Worm (Caenorhabditis elegans) whole organism, L2 larva: ENCODE measurements around the gene sur-5.

Experiments
- C34F6.9 ChIP-seq: fragments of 150-350 bp; optimal IDR thresholded peaks from 2 replicates; lab custom pipeline; 2014; ENCODE audit warnings: missing biosample characterization, missing genetic modification characterization
- ZK546.5 ChIP-seq: sonication (generic microtip); optimal IDR thresholded peaks from 2 replicates; lab custom pipeline; 2017; ENCODE audit warnings: missing biosample characterization, missing genetic modification characterization
- egl-27 ChIP-seq: sonication (generic microtip); optimal IDR thresholded peaks from 3 replicates; lab custom pipeline; 2017; ENCODE audit warnings: missing biosample characterization, missing genetic modification reagents, missing genetic modification characterization
- lin-13 ChIP-seq: fragments of 150-350 bp; optimal IDR thresholded peaks from 2 replicates; lab custom pipeline; 2014; ENCODE audit warnings: missing biosample characterization, missing genetic modification reagents, missing genetic modification characterization
- lin-39 ChIP-seq: fragments of 150-350 bp; optimal IDR thresholded peaks from 2 replicates; lab custom pipeline; 2014; ENCODE audit warnings: missing biosample characterization, missing genetic modification reagents, missing genetic modification characterization
- mab-5 ChIP-seq: fragments of 150-350 bp; optimal IDR thresholded peaks from 2 replicates; lab custom pipeline; 2014; ENCODE audit warnings: missing biosample characterization, missing genetic modification characterization
- nhr-6 ChIP-seq: fragments of 150-350 bp; optimal IDR thresholded peaks from 2 replicates; lab custom pipeline; 2014; ENCODE audit warnings: missing biosample characterization, missing genetic modification characterization
- sma-9 ChIP-seq, 2 experiments: fragments of 150-350 bp in 1 of 2; sonication (generic microtip) in 1 of 2; optimal IDR thresholded peaks; 2 replicates each; lab custom pipeline; 2014 to 2016; ENCODE audit warnings: missing genetic modification characterization in 2 of 2, mild to moderate bottlenecking in 1 of 2, missing biosample characterization in 1 of 2, missing compliant biosample characterization in 1 of 2, missing genetic modification reagents in 1 of 2, moderate library complexity in 1 of 2
- snpc-4 ChIP-seq: fragments of 150-350 bp; optimal IDR thresholded peaks from 2 replicates; lab custom pipeline; 2014; ENCODE audit warnings: missing biosample characterization, missing genetic modification characterization

ce11 chrX:7296310-7296709, 9.1 kb downstream of the sur-5 start:
- no peak for TF ChIP-seq sma-9 (GFP tag; optimal IDR thresholded peaks at IDR 0.05; lab: Kevin White, UChicago)
- TF ChIP-seq sma-9 (tag; optimal IDR thresholded peaks at IDR 0.05; lab: Kevin White, UChicago): no peak
- no peak for TF ChIP-seq mab-5
- TF ChIP-seq ZK546.5 (tag; lab: Kevin White, UChicago): no peak
- no peak for TF ChIP-seq egl-27 (tag; lab: Kevin White, UChicago)
- no peak for TF ChIP-seq C34F6.9 (tag; lab: Kevin White, UChicago)
- TF ChIP-seq lin-39: no peak
- no peak for TF ChIP-seq snpc-4
- no peak for TF ChIP-seq lin-13 (GFP tag; lab: Kevin White, UChicago)
- TF ChIP-seq nhr-6: no peak
